Worm (Caenorhabditis elegans) whole organism, late embryonic: ENCODE data around the gene ubc-24.
A peak's percentile ranks its signal among the peaks of the same experiment; 100 is the strongest.

Experiments
- C08G9.2 ChIP-seq: sonication (generic microtip); optimal IDR thresholded peaks from 2 replicates; lab custom pipeline; 2016; ENCODE audit warnings: mild to moderate bottlenecking, missing genetic modification characterization, moderate library complexity, missing compliant biosample characterization
- C38D4.7 ChIP-seq: fragments of 200-800 bp; sonication (Bioruptor generic); optimal IDR thresholded peaks from 2 replicates; lab custom pipeline; 2018; ENCODE audit warnings: mild to moderate bottlenecking, missing genetic modification characterization, moderate library complexity, missing compliant biosample characterization
- K02D7.2 ChIP-seq: sonication (generic microtip); optimal IDR thresholded peaks from 2 replicates; lab custom pipeline; 2017; ENCODE audit warnings: mild to moderate bottlenecking, missing genetic modification characterization, missing compliant biosample characterization
- T23F11.4 ChIP-seq: fragments of 200-800 bp; sonication (Bioruptor generic); optimal IDR thresholded peaks from 2 replicates; lab custom pipeline; 2018; ENCODE audit warnings: mild to moderate bottlenecking, missing genetic modification characterization, missing compliant biosample characterization
- Y22D7AL.16 ChIP-seq: sonication (generic microtip); optimal IDR thresholded peaks from 2 replicates; lab custom pipeline; 2016; ENCODE audit warnings: missing genetic modification characterization, missing compliant biosample characterization
- ceh-14 ChIP-seq: sonication (generic microtip); optimal IDR thresholded peaks from 2 replicates; lab custom pipeline; 2016; ENCODE audit warnings: missing genotype, missing genetic modification characterization, missing compliant biosample characterization
- ceh-18 ChIP-seq: sonication (generic microtip); optimal IDR thresholded peaks from 2 replicates; lab custom pipeline; 2016; ENCODE audit warnings: missing genetic modification characterization, missing compliant biosample characterization
- ceh-2 ChIP-seq: sonication (generic microtip); optimal IDR thresholded peaks from 2 replicates; lab custom pipeline; 2016; ENCODE audit warnings: missing genotype, missing genetic modification characterization, missing compliant biosample characterization
- ceh-22 ChIP-seq: sonication (generic microtip); optimal IDR thresholded peaks from 2 replicates; lab custom pipeline; 2017; ENCODE audit warnings: missing biosample characterization, missing genetic modification characterization
- ceh-24 ChIP-seq: sonication (generic microtip); optimal IDR thresholded peaks from 2 replicates; lab custom pipeline; 2016; ENCODE audit warnings: mild to moderate bottlenecking, missing genetic modification characterization, missing compliant biosample characterization
- ceh-30 ChIP-seq: fragments of 150-350 bp; optimal IDR thresholded peaks from 2 replicates; lab custom pipeline; 2014; ENCODE audit warnings: missing biosample characterization, missing genetic modification characterization
- ceh-31 ChIP-seq: sonication (generic microtip); optimal IDR thresholded peaks from 2 replicates; lab custom pipeline; 2016; ENCODE audit warnings: missing genetic modification characterization, missing compliant biosample characterization
- ceh-34 ChIP-seq: sonication (generic microtip); optimal IDR thresholded peaks from 2 replicates; lab custom pipeline; 2016; ENCODE audit warnings: mild to moderate bottlenecking, missing genetic modification characterization, missing compliant biosample characterization
- ceh-48 ChIP-seq: sonication (generic microtip); optimal IDR thresholded peaks from 2 replicates; lab custom pipeline; 2016; ENCODE audit warnings: missing genetic modification characterization, inconsistent platforms, missing compliant biosample characterization
- ceh-6 ChIP-seq: fragments of 200-800 bp; sonication (Bioruptor generic); optimal IDR thresholded peaks from 2 replicates; lab custom pipeline; 2018; ENCODE audit warnings: mild to moderate bottlenecking, missing genetic modification characterization, missing compliant biosample characterization
- che-1 ChIP-seq: sonication (generic microtip); optimal IDR thresholded peaks from 2 replicates; lab custom pipeline; 2016; ENCODE audit warnings: mild to moderate bottlenecking, missing genetic modification characterization, missing compliant biosample characterization
- elt-2 ChIP-seq: sonication (generic microtip); optimal IDR thresholded peaks from 2 replicates; lab custom pipeline; 2016; ENCODE audit warnings: missing genetic modification reagents, missing genetic modification characterization, missing compliant biosample characterization
- ets-4 ChIP-seq: sonication (generic microtip); optimal IDR thresholded peaks from 2 replicates; lab custom pipeline; 2016; ENCODE audit warnings: missing genetic modification characterization, missing compliant biosample characterization
- eyg-1 ChIP-seq: sonication (generic microtip); optimal IDR thresholded peaks from 2 replicates; lab custom pipeline; 2016; ENCODE audit warnings: missing genotype, missing genetic modification characterization, missing compliant biosample characterization
- fax-1 ChIP-seq: sonication (generic microtip); optimal IDR thresholded peaks from 2 replicates; lab custom pipeline; 2016; ENCODE audit warnings: missing genotype, missing genetic modification characterization, missing compliant biosample characterization
- fkh-6 ChIP-seq: sonication (generic microtip); optimal IDR thresholded peaks from 2 replicates; lab custom pipeline; 2016; ENCODE audit warnings: missing genetic modification characterization, missing compliant biosample characterization
- gmeb-2 ChIP-seq: sonication (generic microtip); optimal IDR thresholded peaks from 2 replicates; lab custom pipeline; 2016; ENCODE audit warnings: missing genetic modification characterization, inconsistent platforms, missing compliant biosample characterization
- hlh-15 ChIP-seq: sonication (generic microtip); optimal IDR thresholded peaks from 2 replicates; lab custom pipeline; 2016; ENCODE audit warnings: missing genetic modification characterization, missing compliant biosample characterization
- hlh-30 ChIP-seq: sonication (generic microtip); optimal IDR thresholded peaks from 2 replicates; lab custom pipeline; 2017; ENCODE audit warnings: antibody characterized with exemption, missing genetic modification characterization, missing compliant biosample characterization; ENCODE audit not compliant: insufficient read depth
- hlh-6 ChIP-seq: sonication (generic microtip); optimal IDR thresholded peaks from 2 replicates; lab custom pipeline; 2016; ENCODE audit warnings: missing genotype, missing genetic modification characterization, missing compliant biosample characterization
- mec-3 ChIP-seq: sonication (generic microtip); optimal IDR thresholded peaks from 2 replicates; lab custom pipeline; 2016; ENCODE audit warnings: borderline replicate concordance, missing genetic modification characterization, missing compliant biosample characterization
- nhr-11 ChIP-seq: fragments of 150-350 bp; optimal IDR thresholded peaks from 2 replicates; lab custom pipeline; 2014; ENCODE audit warnings: missing biosample characterization, missing genetic modification characterization
- npax-4 ChIP-seq: sonication (generic microtip); optimal IDR thresholded peaks from 2 replicates; lab custom pipeline; 2016; ENCODE audit warnings: missing genetic modification characterization, missing compliant biosample characterization
- pat-9 ChIP-seq: fragments of 200-800 bp; sonication (Bioruptor generic); optimal IDR thresholded peaks from 2 replicates; lab custom pipeline; 2018; ENCODE audit warnings: mild to moderate bottlenecking, missing genetic modification characterization, moderate library complexity, missing compliant biosample characterization
- pha-4 ChIP-seq: fragments of 150-350 bp; optimal IDR thresholded peaks from 2 replicates; lab custom pipeline; 2018; ENCODE audit warnings: missing biosample characterization, missing genetic modification reagents, missing genetic modification characterization
- ref-2 ChIP-seq: sonication (generic microtip); optimal IDR thresholded peaks from 2 replicates; lab custom pipeline; 2016; ENCODE audit warnings: missing genetic modification characterization, missing compliant biosample characterization
- sdc-2 ChIP-seq: sonication (generic microtip); optimal IDR thresholded peaks from 2 replicates; lab custom pipeline; 2016; ENCODE audit warnings: missing genotype, missing genetic modification characterization, missing compliant biosample characterization
- syd-9 ChIP-seq: sonication (generic microtip); optimal IDR thresholded peaks from 2 replicates; lab custom pipeline; 2016; ENCODE audit warnings: mild to moderate bottlenecking, missing genetic modification characterization, moderate library complexity, missing compliant biosample characterization
- tbx-2 ChIP-seq: sonication (generic microtip); optimal IDR thresholded peaks from 2 replicates; lab custom pipeline; 2016; ENCODE audit warnings: missing genetic modification characterization, missing compliant biosample characterization
- ttx-3 ChIP-seq: sonication (generic microtip); optimal IDR thresholded peaks from 2 replicates; lab custom pipeline; 2016; ENCODE audit warnings: missing genetic modification reagents, missing genetic modification characterization, missing compliant biosample characterization

ubc-24 gene

DNA sequence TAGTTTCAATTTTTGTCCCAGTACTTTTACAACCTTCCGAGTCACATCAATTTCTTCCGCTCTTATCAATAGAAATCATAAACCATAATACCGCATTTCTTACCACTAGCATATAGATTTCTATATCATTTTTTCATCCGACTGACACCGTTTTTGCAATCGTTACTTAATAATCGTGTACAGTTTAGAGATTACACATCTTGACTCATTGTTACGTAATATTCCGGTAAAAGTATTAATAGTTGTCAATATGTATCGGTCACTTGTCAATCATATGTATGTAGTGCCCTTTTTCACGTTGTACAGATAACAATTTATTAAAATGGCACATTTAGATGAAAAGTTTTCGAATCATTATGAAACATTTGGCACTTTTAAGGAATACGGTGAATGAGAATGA is 5.4 kb upstream of the ubc-24 start:
- TF ChIP-seq ceh-22 (tag; lab: Kevin White, UChicago): no peak
- TF ChIP-seq elt-2 (tag; lab: Kevin White, UChicago): peak; percentile 41

DNA sequence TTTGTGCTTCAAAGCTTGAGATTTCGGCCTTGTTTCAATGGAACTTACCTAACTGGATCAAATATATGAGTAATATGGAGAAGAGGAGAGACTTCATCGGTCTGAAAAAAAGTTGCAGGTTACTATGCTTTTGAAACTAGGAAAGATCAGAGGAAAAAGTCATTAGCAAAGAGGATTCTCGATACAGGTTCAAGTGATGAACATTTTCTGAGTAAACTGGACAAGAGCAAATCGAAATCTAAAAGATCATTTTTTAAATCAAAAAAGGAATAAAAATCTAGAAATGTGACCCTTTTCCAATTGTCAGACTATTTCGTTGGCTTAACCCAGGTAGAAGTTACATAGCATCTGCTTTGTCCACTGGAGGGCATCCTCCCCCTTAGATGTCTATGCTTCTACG is 655 bp upstream of the ubc-24 start, which contains the start of gene skpo-1:
TSS of gene skpo-1 (minus strand) at position 101 of the 400 bp plus-strand sequence.
- TF ChIP-seq hlh-15 (tag; lab: Kevin White, UChicago): no peak
- no peak for TF ChIP-seq ttx-3 (tag; lab: Kevin White, UChicago)
- TF ChIP-seq npax-4 (tag; lab: Kevin White, UChicago): no peak
- no peak for TF ChIP-seq T23F11.4
- no peak for TF ChIP-seq ref-2 (tag; lab: Kevin White, UChicago)
- TF ChIP-seq ceh-34: no peak
- no peak for TF ChIP-seq ceh-14
- TF ChIP-seq hlh-30: no peak
- TF ChIP-seq mec-3 (tag; lab: Kevin White, UChicago): no peak
- no peak for TF ChIP-seq fkh-6 (tag; lab: Kevin White, UChicago)
- TF ChIP-seq syd-9 (tag; lab: Kevin White, UChicago): no peak
- no peak for TF ChIP-seq pat-9 (tag; lab: Kevin White, UChicago)
- TF ChIP-seq ceh-48: no peak

- no peak for TF ChIP-seq T23F11.4
- TF ChIP-seq C38D4.7 (GFP tag; lab: Kevin White, UChicago): no peak
- no peak for TF ChIP-seq ets-4
- no peak for TF ChIP-seq gmeb-2 (tag; lab: Kevin White, UChicago)
- TF ChIP-seq ceh-30 (tag; lab: Kevin White, UChicago): no peak
- TF ChIP-seq ceh-31: no peak
- TF ChIP-seq K02D7.2 (tag; lab: Kevin White, UChicago): no peak
- TF ChIP-seq che-1 (tag; lab: Kevin White, UChicago): no peak
- no peak for TF ChIP-seq hlh-30
- TF ChIP-seq ref-2 (tag; lab: Kevin White, UChicago): no peak
- no peak for TF ChIP-seq Y22D7AL.16
- no peak for TF ChIP-seq ceh-24
- no peak for TF ChIP-seq pha-4 (tag; lab: Kevin White, UChicago)
- no peak for TF ChIP-seq tbx-2 (tag; lab: Kevin White, UChicago)
- TF ChIP-seq nhr-11: no peak
- no peak for TF ChIP-seq hlh-6 (tag; lab: Kevin White, UChicago)
- no peak for TF ChIP-seq sdc-2
- TF ChIP-seq ceh-18 (tag; lab: Kevin White, UChicago): no peak
- no peak for TF ChIP-seq ceh-2 (tag; lab: Kevin White, UChicago)
Measured at ce11 chrII:8407491-8407890, 2.1 kb downstream of the ubc-24 start, which contains the start of gene sra-13. Gene sra-13 (plus strand): TSS chrII:8407685.

DNA sequence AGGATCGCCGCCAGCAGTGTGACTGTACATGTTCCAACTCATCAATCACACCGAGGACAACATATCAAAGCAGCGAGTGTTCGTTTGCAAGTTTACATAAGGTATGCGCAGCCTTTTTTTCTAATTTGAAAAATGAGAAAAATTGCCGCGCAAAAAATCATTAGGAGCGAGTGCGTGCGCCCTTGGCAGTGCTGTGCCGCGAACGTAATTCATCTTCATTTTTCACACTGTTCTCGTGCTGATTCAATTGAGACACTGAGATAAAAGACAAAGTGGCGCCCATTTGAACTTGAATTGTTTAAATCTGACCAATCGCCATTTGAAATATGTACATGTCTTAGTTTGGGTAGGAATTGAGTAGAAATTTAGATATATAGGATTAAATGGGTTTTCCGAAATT is 4.1 kb downstream of the ubc-24 start:
- TF ChIP-seq ceh-22 (tag; lab: Kevin White, UChicago) (no peak), ceh-6 (no peak), ceh-48 (no peak), ets-4 (no peak), fax-1 (tag; lab: Kevin White, UChicago) (no peak)

DNA sequence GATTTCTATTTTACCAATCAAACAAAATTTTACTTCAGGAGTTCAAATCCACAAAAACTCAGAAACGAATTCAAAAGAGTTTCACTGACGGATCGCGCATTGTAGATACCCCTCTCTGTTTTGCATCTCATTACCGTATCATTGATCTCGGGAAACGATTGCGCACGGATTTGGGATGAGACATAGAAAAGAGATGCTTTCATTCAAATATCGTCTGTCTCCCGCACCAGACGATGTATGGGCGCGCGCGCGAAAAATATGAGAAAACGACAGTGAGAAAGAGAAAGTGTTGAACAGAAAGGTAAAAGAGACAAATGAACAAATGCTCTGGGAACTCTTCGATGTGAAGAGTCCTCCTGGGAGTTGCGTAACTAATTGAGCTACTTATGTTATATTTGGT is 5.6 kb downstream of the ubc-24 start:
- TF ChIP-seq C38D4.7 (GFP tag; lab: Kevin White, UChicago) (no peak), tbx-2 (tag; lab: Kevin White, UChicago) (no peak), eyg-1 (no peak), hlh-30 (no peak), C08G9.2 (tag; lab: Kevin White, UChicago) (no peak)
